Fruit fly (Drosophila melanogaster) whole organism, prepupa: ENCODE results near the gene CG13280.

Source experiments
- Blimp-1 ChIP-seq: fragments of 200-800 bp; sonication (Bioruptor generic); optimal IDR thresholded peaks from 3 replicates; lab custom pipeline; 2017; ENCODE audit warnings: missing biosample characterization, missing genetic modification characterization, mild to moderate bottlenecking, moderate library complexity, missing genetic modification reagents
- CG10631 ChIP-seq: fragments of 200-800 bp; sonication (Bioruptor generic); optimal IDR thresholded peaks from 2 replicates; lab custom pipeline; 2016; ENCODE audit warnings: missing biosample characterization, missing genetic modification characterization
- CG10669 ChIP-seq: fragments of 200-800 bp; sonication (Bioruptor generic); optimal IDR thresholded peaks from 3 replicates; lab custom pipeline; 2018; ENCODE audit warnings: missing biosample characterization, mild to moderate bottlenecking, missing genetic modification characterization, moderate library complexity
- CG11762 ChIP-seq: fragments of 200-800 bp; sonication (Bioruptor generic); optimal IDR thresholded peaks from 3 replicates; lab custom pipeline; 2016; ENCODE audit warnings: missing biosample characterization, missing genetic modification characterization; ENCODE audit not compliant: insufficient read depth
- CG11902 ChIP-seq: fragments of 200-800 bp; sonication (Bioruptor generic); optimal IDR thresholded peaks from 3 replicates; lab custom pipeline; 2016; ENCODE audit warnings: missing biosample characterization, missing genetic modification characterization
- CG15336 ChIP-seq: fragments of 200-800 bp; sonication (Bioruptor generic); IDR thresholded peaks from 2 replicates; pipeline ENCODE4 v1.3.6; 2022; ENCODE audit warnings: missing biosample characterization, missing genetic modification characterization
- CG1621 ChIP-seq: fragments of 200-800 bp; sonication (Bioruptor generic); optimal IDR thresholded peaks from 3 replicates; lab custom pipeline; 2018; ENCODE audit warnings: missing biosample characterization, mild to moderate bottlenecking, missing genetic modification characterization
- CG16779 ChIP-seq: fragments of 200-800 bp; sonication (Bioruptor generic); optimal IDR thresholded peaks from 3 replicates; lab custom pipeline; 2017; ENCODE audit warnings: missing biosample characterization, mild to moderate bottlenecking, missing genetic modification characterization
- CG3032 ChIP-seq: fragments of 200-800 bp; optimal IDR thresholded peaks from 2 replicates; lab custom pipeline; 2019; ENCODE audit warnings: missing biosample characterization, mild to moderate bottlenecking, missing genetic modification characterization, moderate library complexity
- CG31627 ChIP-seq: fragments of 200-800 bp; sonication (Bioruptor generic); optimal IDR thresholded peaks from 3 replicates; lab custom pipeline; 2016; ENCODE audit warnings: missing biosample characterization, missing genetic modification characterization
- CG32006 ChIP-seq: fragments of 200-800 bp; sonication (Bioruptor generic); optimal IDR thresholded peaks from 3 replicates; lab custom pipeline; 2017; ENCODE audit warnings: missing biosample characterization, mild to moderate bottlenecking, missing genetic modification characterization
- CG34406 ChIP-seq: fragments of 200-800 bp; sonication (Bioruptor generic); optimal IDR thresholded peaks from 3 replicates; lab custom pipeline; 2016; ENCODE audit warnings: missing biosample characterization, missing genetic modification characterization
- CG3919 ChIP-seq: fragments of 200-800 bp; sonication (Bioruptor generic); optimal IDR thresholded peaks from 3 replicates; lab custom pipeline; 2016; ENCODE audit warnings: missing biosample characterization, missing genetic modification characterization
- CG4318 ChIP-seq: fragments of 200-800 bp; sonication (Bioruptor generic); optimal IDR thresholded peaks from 3 replicates; lab custom pipeline; 2017; ENCODE audit warnings: missing biosample characterization, mild to moderate bottlenecking, missing genetic modification characterization
- CG6276 ChIP-seq: fragments of 200-800 bp; sonication (Bioruptor generic); optimal IDR thresholded peaks from 2 replicates; lab custom pipeline; 2017; ENCODE audit warnings: missing biosample characterization, mild to moderate bottlenecking, missing genetic modification characterization
- CG6792 ChIP-seq: fragments of 200-800 bp; sonication (Bioruptor generic); optimal IDR thresholded peaks from 3 replicates; lab custom pipeline; 2016; ENCODE audit warnings: missing biosample characterization, missing genetic modification characterization
- CG6808 ChIP-seq: fragments of 200-800 bp; sonication (Bioruptor generic); optimal IDR thresholded peaks from 3 replicates; lab custom pipeline; 2017; ENCODE audit warnings: missing biosample characterization, missing genetic modification characterization, mild to moderate bottlenecking, moderate library complexity, missing genetic modification reagents
- CG6854 ChIP-seq: fragments of 200-800 bp; sonication (Bioruptor generic); optimal IDR thresholded peaks from 2 replicates; lab custom pipeline; 2017; ENCODE audit warnings: missing biosample characterization, mild to moderate bottlenecking, missing genetic modification characterization
- CG7368 ChIP-seq: fragments of 200-800 bp; sonication (Bioruptor generic); optimal IDR thresholded peaks from 3 replicates; lab custom pipeline; 2016; ENCODE audit warnings: missing biosample characterization, missing genetic modification characterization
- CG8119 ChIP-seq: fragments of 200-800 bp; sonication (Bioruptor generic); IDR thresholded peaks from 3 replicates; pipeline ENCODE4 v1.3.6; 2022; ENCODE audit warnings: missing biosample characterization, missing genetic modification characterization
- CG8319 ChIP-seq: fragments of 200-800 bp; sonication (Bioruptor generic); optimal IDR thresholded peaks from 3 replicates; lab custom pipeline; 2016; ENCODE audit warnings: missing biosample characterization, missing genetic modification characterization
- CG8632 ChIP-seq: fragments of 200-800 bp; sonication (Bioruptor generic); optimal IDR thresholded peaks from 3 replicates; lab custom pipeline; 2016; ENCODE audit warnings: missing biosample characterization, missing genetic modification characterization
- CG9139 ChIP-seq: fragments of 200-800 bp; sonication (Bioruptor generic); optimal IDR thresholded peaks from 3 replicates; lab custom pipeline; 2017; ENCODE audit warnings: missing biosample characterization, mild to moderate bottlenecking, missing genetic modification characterization
- Eip75B ChIP-seq: fragments of 200-800 bp; sonication (Bioruptor generic); optimal IDR thresholded peaks from 3 replicates; lab custom pipeline; 2016; ENCODE audit warnings: missing biosample characterization, missing genetic modification characterization
- Eip78C ChIP-seq: fragments of 200-800 bp; sonication (Bioruptor generic); peaks from one replicate; lab custom pipeline; 2016; ENCODE audit warnings: missing biosample characterization, missing genetic modification characterization
- Gug ChIP-seq: fragments of 200-800 bp; sonication (Bioruptor generic); IDR thresholded peaks from 2 replicates; pipeline ENCODE4 v1.3.6; 2022; ENCODE audit warnings: missing biosample characterization, missing genetic modification characterization
- Hr38 ChIP-seq: sonication (Bioruptor generic); optimal IDR thresholded peaks from 2 replicates; lab custom pipeline; 2016; ENCODE audit warnings: missing biosample characterization, missing genetic modification characterization
- Hr4 ChIP-seq: fragments of 200-800 bp; sonication (Bioruptor generic); optimal IDR thresholded peaks from 3 replicates; lab custom pipeline; 2016; ENCODE audit warnings: missing biosample characterization, missing genetic modification characterization
- Lpt ChIP-seq: fragments of 200-800 bp; sonication (Bioruptor generic); optimal IDR thresholded peaks from 3 replicates; lab custom pipeline; 2016; ENCODE audit warnings: missing biosample characterization, missing genetic modification characterization
- Met ChIP-seq: fragments of 200-800 bp; sonication (Bioruptor generic); optimal IDR thresholded peaks from 3 replicates; lab custom pipeline; 2016; ENCODE audit warnings: missing biosample characterization, missing genetic modification characterization
- OdsH ChIP-seq: fragments of 200-800 bp; sonication (Bioruptor generic); optimal IDR thresholded peaks from 3 replicates; lab custom pipeline; 2016; ENCODE audit warnings: missing biosample characterization, missing genetic modification characterization
- Sox102F ChIP-seq: fragments of 200-800 bp; sonication (Bioruptor generic); optimal IDR thresholded peaks from 2 replicates; lab custom pipeline; 2016; ENCODE audit warnings: missing biosample characterization, mild to moderate bottlenecking, missing genetic modification characterization
- Sox14 ChIP-seq: fragments of 200-800 bp; sonication (Bioruptor generic); optimal IDR thresholded peaks from 3 replicates; lab custom pipeline; 2016; ENCODE audit warnings: missing biosample characterization, missing genetic modification characterization
- Sox15 ChIP-seq: fragments of 200-800 bp; sonication (Bioruptor generic); optimal IDR thresholded peaks from 3 replicates; lab custom pipeline; 2016; ENCODE audit warnings: missing biosample characterization, missing genetic modification characterization
- achi ChIP-seq: fragments of 200-800 bp; sonication (Bioruptor generic); optimal IDR thresholded peaks from 3 replicates; lab custom pipeline; 2016; ENCODE audit warnings: missing biosample characterization, missing genetic modification characterization
- acj6 ChIP-seq: fragments of 200-800 bp; sonication (Bioruptor generic); optimal IDR thresholded peaks from 3 replicates; lab custom pipeline; 2016; ENCODE audit warnings: missing biosample characterization, missing genetic modification characterization
- cyc ChIP-seq: fragments of 200-800 bp; sonication (Bioruptor generic); optimal IDR thresholded peaks from 3 replicates; lab custom pipeline; 2016; ENCODE audit warnings: missing biosample characterization, missing genetic modification characterization
- dac ChIP-seq: fragments of 200-800 bp; sonication (Bioruptor generic); optimal IDR thresholded peaks from 2 replicates; lab custom pipeline; 2017; ENCODE audit warnings: missing biosample characterization, mild to moderate bottlenecking, missing genetic modification characterization
- dsx ChIP-seq: fragments of 200-800 bp; optimal IDR thresholded peaks from 3 replicates; lab custom pipeline; 2019; ENCODE audit warnings: missing biosample characterization, mild to moderate bottlenecking, missing genetic modification characterization, moderate library complexity; ENCODE audit not compliant: poor library complexity, severe bottlenecking
- esn ChIP-seq: fragments of 200-800 bp; sonication (Bioruptor generic); optimal IDR thresholded peaks from 2 replicates; lab custom pipeline; 2016; ENCODE audit warnings: missing biosample characterization, mild to moderate bottlenecking, missing genetic modification characterization, moderate library complexity
- fd59A ChIP-seq: fragments of 200-800 bp; sonication (Bioruptor generic); optimal IDR thresholded peaks from 2 replicates; lab custom pipeline; 2017; ENCODE audit warnings: missing biosample characterization, mild to moderate bottlenecking, missing genetic modification characterization, missing genetic modification reagents
- fd85E ChIP-seq: fragments of 200-800 bp; sonication (Bioruptor generic); optimal IDR thresholded peaks from 3 replicates; lab custom pipeline; 2016; ENCODE audit warnings: missing biosample characterization, missing genetic modification characterization
- fkh ChIP-seq: fragments of 200-800 bp; sonication (Bioruptor generic); optimal IDR thresholded peaks from 3 replicates; lab custom pipeline; 2017; ENCODE audit warnings: missing biosample characterization, mild to moderate bottlenecking, missing genetic modification characterization, moderate library complexity
- net ChIP-seq: fragments of 200-800 bp; sonication (Bioruptor generic); optimal IDR thresholded peaks from 3 replicates; lab custom pipeline; 2016; ENCODE audit warnings: missing biosample characterization, missing genetic modification characterization
- pdm3 ChIP-seq: fragments of 200-800 bp; sonication (Bioruptor generic); optimal IDR thresholded peaks from 3 replicates; lab custom pipeline; 2016; ENCODE audit warnings: missing biosample characterization, missing genetic modification characterization
- salr ChIP-seq, 2 experiments: fragments of 200-800 bp; sonication (Bioruptor generic); optimal IDR thresholded peaks; 3 replicates each; lab custom pipeline; 2016 to 2018; ENCODE audit warnings: missing biosample characterization in 2 of 2, missing genetic modification characterization in 2 of 2, mild to moderate bottlenecking in 1 of 2
- topi ChIP-seq: fragments of 200-800 bp; sonication (Bioruptor generic); optimal IDR thresholded peaks from 3 replicates; lab custom pipeline; 2016; ENCODE audit warnings: missing biosample characterization, missing genetic modification characterization
- vri ChIP-seq: fragments of 200-800 bp; sonication (Bioruptor generic); optimal IDR thresholded peaks from 3 replicates; lab custom pipeline; 2016; ENCODE audit warnings: missing biosample characterization, mild to moderate bottlenecking, missing genetic modification characterization

The CG13280 gene

dm6 chr2L:16843336-16843735, 22.4 kb upstream of the CG13280 start (continued):
- TF ChIP-seq Gug (peak; percentile 22; the same call in 1 of the 2 replicates), pdm3 (GFP tag; lab: Kevin White, UChicago) (peak; percentile 17), topi (peak; percentile 65), CG9139 (GFP tag; lab: Kevin White, UChicago) (no peak), Eip78C (peak; percentile 62), acj6 (GFP tag; lab: Kevin White, UChicago) (peak; percentile 21), CG4318 (GFP tag; lab: Kevin White, UChicago) (no peak), fd85E (GFP tag; lab: Kevin White, UChicago) (no peak), cyc (peak; percentile 69), CG32006 (GFP tag; lab: Kevin White, UChicago) (peak; percentile 21), dsx (GFP tag; lab: Kevin White, UChicago) (no peak), Lpt (GFP tag; lab: Kevin White, UChicago) (no peak), Sox14 (GFP tag; lab: Kevin White, UChicago) (peak; percentile 39), CG6276 (GFP tag; lab: Kevin White, UChicago) (peak; percentile 48), salr (GFP tag; optimal IDR thresholded peaks at IDR 0.05; lab: Kevin White, UChicago) (no peak), CG11762 (GFP tag; lab: Kevin White, UChicago) (no peak), Hr4 (GFP tag; lab: Kevin White, UChicago) (peak; percentile 24), esn (GFP tag; lab: Kevin White, UChicago) (peak; percentile 72), net (GFP tag; lab: Kevin White, UChicago) (peak; percentile 41)

dm6 chr2L:16842505-16842904, 21.6 kb upstream of the CG13280 start:
- TF ChIP-seq Eip75B (GFP tag; lab: Kevin White, UChicago) (peak; percentile 44), CG34406 (peak; percentile 42), CG1621 (tag; lab: Kevin White, UChicago) (no peak), CG7368 (GFP tag; lab: Kevin White, UChicago) (no peak), CG16779 (no peak), dac (GFP tag; lab: Kevin White, UChicago) (peak; percentile 23), CG8632 (GFP tag; lab: Kevin White, UChicago) (peak; percentile 25), pdm3 (GFP tag; lab: Kevin White, UChicago) (peak; percentile 54), CG32006 (GFP tag; lab: Kevin White, UChicago) (peak; percentile 66), Hr38 (GFP tag; lab: Kevin White, UChicago) (no peak), fd85E (GFP tag; lab: Kevin White, UChicago) (no peak), CG10669 (GFP tag; lab: Kevin White, UChicago) (no peak), vri (GFP tag; lab: Kevin White, UChicago) (no peak), salr (GFP tag; optimal IDR thresholded peaks at IDR 0.05; lab: Kevin White, UChicago) (no peak), topi (peak; percentile 47), CG3032 (tag; lab: Kevin White, UChicago) (no peak), CG11902 (GFP tag; lab: Kevin White, UChicago) (peak; percentile 17), Blimp-1 (no peak), CG3919 (GFP tag; lab: Kevin White, UChicago) (no peak), OdsH (peak; percentile 11), CG8319 (no peak), Eip78C (peak; percentile 90), CG10631 (GFP tag; lab: Kevin White, UChicago) (peak; percentile 49), fkh (no peak), Met (GFP tag; lab: Kevin White, UChicago) (peak; percentile 59), Sox14 (GFP tag; lab: Kevin White, UChicago) (peak; percentile 33), CG31627 (GFP tag; lab: Kevin White, UChicago) (peak; percentile 48), CG6792 (peak; percentile 21), acj6 (GFP tag; lab: Kevin White, UChicago) (peak; percentile 44), Hr4 (GFP tag; lab: Kevin White, UChicago) (peak; percentile 57), net (GFP tag; lab: Kevin White, UChicago) (peak; percentile 29), CG9139 (GFP tag; lab: Kevin White, UChicago) (no peak), CG15336 (GFP tag; lab: Robert Waterston, UW) (no peak), Sox15 (no peak), fd59A (GFP tag; lab: Kevin White, UChicago) (no peak), Sox102F (GFP tag; lab: Kevin White, UChicago) (peak; percentile 60), dsx (GFP tag; lab: Kevin White, UChicago) (no peak), CG6808 (GFP tag; lab: Kevin White, UChicago) (peak; percentile 19), Lpt (GFP tag; lab: Kevin White, UChicago) (no peak), CG8119 (peak; percentile 35; the same call in 2 of the 3 replicates), CG6854 (no peak), achi (peak; percentile 42)
